Fruit fly (Drosophila melanogaster): ENCODE measurements around the gene CG32206.
A peak's percentile ranks its signal among the peaks of the same experiment; 100 is the strongest.

Gene CG32206

dm6 chr3L:19316638-19317037 lies 96.1 kb downstream of the CG32206 start:
- no peak for TF ChIP-seq CG17801 (GFP tag; optimal IDR thresholded peaks at IDR 0.05; ENCODE audit: partially characterized antibody)

DNA sequence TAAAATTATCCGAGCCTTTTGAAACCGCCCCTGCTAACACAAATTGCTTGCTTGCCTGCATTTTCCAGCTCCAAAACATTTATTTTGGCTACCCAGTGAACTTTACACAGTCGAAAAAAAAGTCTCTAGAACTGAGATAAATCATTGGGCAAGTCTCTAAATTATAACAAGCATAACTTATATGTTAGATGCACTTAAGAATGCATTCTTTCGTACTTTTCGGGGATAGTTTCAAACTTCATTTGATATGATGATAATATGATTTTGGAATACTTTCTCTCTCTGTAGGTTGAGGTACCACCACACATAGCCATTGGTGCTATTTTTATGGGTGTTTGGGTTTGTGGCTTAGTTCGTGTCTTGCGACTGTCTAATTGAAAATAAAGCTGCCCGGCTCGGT lies 97.8 kb downstream of the CG32206 start:
- no peak for TF ChIP-seq CG17801 (GFP tag; optimal IDR thresholded peaks at IDR 0.05; ENCODE audit: partially characterized antibody)

- peak; percentile 58 for TF ChIP-seq CG17801 (GFP tag; optimal IDR thresholded peaks at IDR 0.05; ENCODE audit: partially characterized antibody)
Measured at dm6 chr3L:19294613-19295299, 118.0 kb downstream of the CG32206 start.

DNA sequence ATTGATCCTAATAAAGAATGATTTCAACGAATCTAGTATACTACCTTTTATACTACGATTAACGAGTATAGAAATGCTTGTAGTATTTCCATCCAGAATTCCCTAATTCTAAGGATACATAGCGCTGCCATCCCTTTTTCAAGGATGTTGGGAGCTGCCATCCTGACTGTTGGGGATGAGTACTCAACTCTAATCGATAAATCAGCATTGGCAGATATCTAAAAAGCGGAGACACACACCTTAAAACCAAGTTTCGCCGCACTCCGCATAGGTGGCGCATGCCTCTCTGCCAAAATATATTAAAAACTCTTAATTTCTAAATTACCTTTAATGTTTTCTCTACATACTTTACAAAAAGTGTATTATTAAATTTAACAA lies 118.5 kb downstream of the CG32206 start, which contains the start of gene fal:
Gene fal (plus strand): TSS at position 330 of the 378 bp plus-strand sequence.
- no peak for TF ChIP-seq CG17801 (GFP tag; optimal IDR thresholded peaks at IDR 0.05; ENCODE audit: partially characterized antibody)

- no peak for TF ChIP-seq CG17801 (GFP tag; optimal IDR thresholded peaks at IDR 0.05; ENCODE audit: partially characterized antibody)
Measured at dm6 chr3L:19293178-19293741, 119.5 kb downstream of the CG32206 start.

dm6 chr3L:19292440-19293175 lies 120.1 kb downstream of the CG32206 start, which contains the start of gene Gbs-76A:
TSS of gene Gbs-76A (minus strand) at chr3L:19292766.
- peak; percentile 50 for TF ChIP-seq CG17801 (GFP tag; optimal IDR thresholded peaks at IDR 0.05; ENCODE audit: partially characterized antibody)

dm6 chr3L:19291465-19292413 lies 121.0 kb downstream of the CG32206 start:
- no peak for TF ChIP-seq CG17801 (GFP tag; optimal IDR thresholded peaks at IDR 0.05; ENCODE audit: partially characterized antibody)
